Worm (Caenorhabditis elegans) whole organism, L1 larva: ENCODE measurements around the gene srv-13.

ENCODE experiments used
- ceh-82 ChIP-seq, 3 experiments: fragments of 150-350 bp in 1 of 3; sonication (generic microtip) in 2 of 3; optimal IDR thresholded peaks; 2 replicates each; lab custom pipeline; 2014 to 2017; ENCODE audit warnings: missing biosample characterization in 3 of 3, missing genetic modification characterization in 3 of 3
- lin-13 ChIP-seq: fragments of 150-350 bp; optimal IDR thresholded peaks from 2 replicates; lab custom pipeline; 2014; ENCODE audit warnings: missing biosample characterization, missing genetic modification reagents, missing genetic modification characterization
- nhr-11 ChIP-seq: fragments of 150-350 bp; optimal IDR thresholded peaks from 2 replicates; lab custom pipeline; 2014; ENCODE audit warnings: missing biosample characterization, missing genetic modification characterization
- rnt-1 ChIP-seq: sonication (generic microtip); optimal IDR thresholded peaks from 2 replicates; lab custom pipeline; 2016; ENCODE audit warnings: mild to moderate bottlenecking, missing genetic modification characterization, moderate library complexity, missing compliant biosample characterization
- skn-1 ChIP-seq: fragments of 150-350 bp; optimal IDR thresholded peaks from 2 replicates; lab custom pipeline; 2014; ENCODE audit warnings: missing biosample characterization, missing genetic modification characterization
- snpc-4 ChIP-seq: fragments of 150-350 bp; optimal IDR thresholded peaks from 2 replicates; lab custom pipeline; 2014; ENCODE audit warnings: missing biosample characterization, missing genetic modification characterization
- vab-15 ChIP-seq: sonication (generic microtip); optimal IDR thresholded peaks from 2 replicates; lab custom pipeline; 2017; ENCODE audit warnings: missing genotype, mild to moderate bottlenecking, missing genetic modification characterization, missing compliant biosample characterization

- no peak for TF ChIP-seq lin-13
- TF ChIP-seq rnt-1 (tag; lab: Kevin White, UChicago), result no peak
- TF ChIP-seq skn-1, result no peak
- TF ChIP-seq nhr-11 (tag; lab: Kevin White, UChicago), result no peak
- no peak for TF ChIP-seq snpc-4 (tag; lab: Kevin White, UChicago)
- no peak for TF ChIP-seq vab-15 (tag; lab: Kevin White, UChicago)
- no peak for TF ChIP-seq ceh-82 (tag; optimal IDR thresholded peaks at IDR 0.05; lab: Kevin White, UChicago)
Measured at ce11 chrIV:6366032-6366431, 38.9 kb upstream of the srv-13 start.
